Fruit fly (Drosophila melanogaster) whole organism, embryonic: ENCODE data around the gene mRpS11.

Source experiments
- Adf1 ChIP-seq: fragments of 200-800 bp; sonication (Bioruptor generic); IDR thresholded peaks from 2 replicates; pipeline ENCODE4 v1.3.6; 2022; ENCODE audit warnings: missing biosample characterization, missing genetic modification characterization
- C15 ChIP-seq: fragments of 200-800 bp; sonication (Bioruptor generic); IDR thresholded peaks from 3 replicates; pipeline ENCODE4 v1.3.6; 2022; ENCODE audit warnings: missing biosample characterization, missing genetic modification characterization
- CG10274 ChIP-seq: fragments of 200-800 bp; sonication (Bioruptor generic); optimal IDR thresholded peaks from 3 replicates; lab custom pipeline; 2017; ENCODE audit warnings: missing biosample characterization, mild to moderate bottlenecking, missing genetic modification characterization
- CG11085 ChIP-seq: fragments of 200-800 bp; sonication (Bioruptor generic); IDR thresholded peaks from 2 replicates; pipeline ENCODE4 v1.3.6; 2022; ENCODE audit warnings: missing biosample characterization, missing genetic modification characterization
- CG11695 ChIP-seq: fragments of 200-800 bp; sonication (Bioruptor generic); IDR thresholded peaks from 3 replicates; pipeline ENCODE4 v1.3.6; 2022; ENCODE audit warnings: missing biosample characterization, missing genetic modification characterization
- CG12071 ChIP-seq: fragments of 200-800 bp; sonication (Bioruptor generic); optimal IDR thresholded peaks from 3 replicates; lab custom pipeline; 2018; ENCODE audit warnings: missing biosample characterization, mild to moderate bottlenecking, missing genetic modification characterization
- CG14014 ChIP-seq: fragments of 200-800 bp; sonication (Bioruptor generic); IDR thresholded peaks from 2 replicates; pipeline ENCODE4 v1.3.6; 2022; ENCODE audit warnings: missing biosample characterization, missing genetic modification characterization
- CG14050 ChIP-seq: fragments of 200-800 bp; sonication (Bioruptor generic); IDR thresholded peaks from 3 replicates; pipeline ENCODE4 v1.3.6; 2022; ENCODE audit warnings: missing biosample characterization, missing genetic modification characterization
- CG1529 ChIP-seq: fragments of 200-800 bp; sonication (Bioruptor generic); optimal IDR thresholded peaks from 3 replicates; lab custom pipeline; 2018; ENCODE audit warnings: missing biosample characterization, missing genetic modification characterization
- CG16863 ChIP-seq: fragments of 200-800 bp; sonication (Bioruptor generic); optimal IDR thresholded peaks from 3 replicates; lab custom pipeline; 2016; ENCODE audit warnings: missing biosample characterization, missing genetic modification characterization
- CG17328 ChIP-seq: fragments of 200-800 bp; sonication (Bioruptor generic); IDR thresholded peaks from 2 replicates; pipeline ENCODE4 v1.3.6; 2022; ENCODE audit warnings: missing biosample characterization, missing genetic modification characterization
- CG17912 ChIP-seq: fragments of 200-800 bp; sonication (Bioruptor generic); optimal IDR thresholded peaks from 2 replicates; lab custom pipeline; 2018; ENCODE audit warnings: missing biosample characterization, mild to moderate bottlenecking, missing genetic modification characterization
- CG18262 ChIP-seq: fragments of 200-800 bp; optimal IDR thresholded peaks from 3 replicates; lab custom pipeline; 2019; ENCODE audit warnings: missing biosample characterization, mild to moderate bottlenecking, missing genetic modification characterization, moderate library complexity
- CG18764 ChIP-seq: fragments of 200-800 bp; sonication (Bioruptor generic); optimal IDR thresholded peaks from 3 replicates; lab custom pipeline; 2016; ENCODE audit warnings: missing biosample characterization, missing genetic modification characterization
- CG2120 ChIP-seq: fragments of 200-800 bp; sonication (Bioruptor generic); optimal IDR thresholded peaks from 3 replicates; lab custom pipeline; 2016; ENCODE audit warnings: missing biosample characterization, missing genetic modification characterization
- CG2129 ChIP-seq: fragments of 200-800 bp; sonication (Bioruptor generic); IDR thresholded peaks from 2 replicates; pipeline ENCODE4 v1.3.6; 2022; ENCODE audit warnings: missing biosample characterization, missing genetic modification characterization; ENCODE audit not compliant: partially characterized antibody
- CG30020 ChIP-seq: fragments of 200-800 bp; optimal IDR thresholded peaks from 2 replicates; lab custom pipeline; 2019; ENCODE audit warnings: missing biosample characterization, mild to moderate bottlenecking, missing genetic modification characterization, moderate library complexity
- CG6683 ChIP-seq: fragments of 200-800 bp; sonication (Bioruptor generic); optimal IDR thresholded peaks from 2 replicates; lab custom pipeline; 2017; ENCODE audit warnings: missing biosample characterization, mild to moderate bottlenecking, missing genetic modification characterization, missing genetic modification reagents
- CG6791 ChIP-seq: fragments of 200-800 bp; sonication (Bioruptor generic); IDR thresholded peaks from 3 replicates; pipeline ENCODE4 v1.3.6; 2022; ENCODE audit warnings: missing biosample characterization, missing genetic modification characterization; ENCODE audit not compliant: partially characterized antibody
- CG6813 ChIP-seq: fragments of 200-800 bp; sonication (Bioruptor generic); optimal IDR thresholded peaks from 2 replicates; lab custom pipeline; 2017; ENCODE audit warnings: missing biosample characterization, missing genetic modification characterization, mild to moderate bottlenecking, moderate library complexity, missing genetic modification reagents
- CG7271 ChIP-seq: fragments of 200-800 bp; sonication (Bioruptor generic); optimal IDR thresholded peaks from 2 replicates; lab custom pipeline; 2018; ENCODE audit warnings: missing biosample characterization, mild to moderate bottlenecking, missing genetic modification characterization, moderate library complexity
- CG8924 ChIP-seq: fragments of 200-800 bp; optimal IDR thresholded peaks from 3 replicates; lab custom pipeline; 2019; ENCODE audit warnings: missing biosample characterization, mild to moderate bottlenecking, missing genetic modification characterization, moderate library complexity
- Dek ChIP-seq: fragments of 200-800 bp; sonication (Bioruptor generic); optimal IDR thresholded peaks from 3 replicates; lab custom pipeline; 2019; ENCODE audit warnings: missing biosample characterization, mild to moderate bottlenecking, missing genetic modification characterization, moderate library complexity
- Doc3 ChIP-seq: fragments of 200-800 bp; sonication (Bioruptor generic); IDR thresholded peaks from 3 replicates; pipeline ENCODE4 v1.3.6; 2022; ENCODE audit warnings: missing biosample characterization, missing genetic modification characterization; ENCODE audit not compliant: partially characterized antibody
- Fer1 ChIP-seq: fragments of 200-800 bp; sonication (Bioruptor generic); optimal IDR thresholded peaks from 2 replicates; lab custom pipeline; 2017; ENCODE audit warnings: missing biosample characterization, mild to moderate bottlenecking, missing genetic modification characterization
- Hmr ChIP-seq: fragments of 200-800 bp; sonication (Bioruptor generic); optimal IDR thresholded peaks from 3 replicates; lab custom pipeline; 2017; ENCODE audit warnings: mild to moderate bottlenecking, missing biosample characterization, missing genetic modification reagents, missing genetic modification characterization
- Hmx ChIP-seq: fragments of 200-800 bp; sonication (Bioruptor generic); optimal IDR thresholded peaks from 2 replicates; lab custom pipeline; 2016; ENCODE audit warnings: missing biosample characterization, missing genetic modification characterization
- Med ChIP-seq: fragments of 200-800 bp; sonication (Bioruptor generic); peaks from one replicate; lab custom pipeline; 2016; ENCODE audit warnings: missing biosample characterization, missing genetic modification characterization, mild to moderate bottlenecking, inconsistent platforms, moderate library complexity
- NC2α ChIP-seq: fragments of 200-800 bp; sonication (Bioruptor generic); optimal IDR thresholded peaks from 2 replicates; lab custom pipeline; 2016; ENCODE audit warnings: missing biosample characterization, missing genetic modification characterization
- Nf-YA ChIP-seq: fragments of 200-800 bp; sonication (Bioruptor generic); IDR thresholded peaks from 2 replicates; pipeline ENCODE4 v1.3.6; 2022; ENCODE audit warnings: missing biosample characterization, missing genetic modification characterization
- bbx ChIP-seq: fragments of 200-800 bp; sonication (Bioruptor generic); IDR thresholded peaks from 2 replicates; pipeline ENCODE4 v1.3.6; 2022; ENCODE audit warnings: missing biosample characterization, missing genetic modification characterization; ENCODE audit not compliant: partially characterized antibody
- btn ChIP-seq: fragments of 200-800 bp; sonication (Bioruptor generic); optimal IDR thresholded peaks from 2 replicates; lab custom pipeline; 2016; ENCODE audit warnings: missing biosample characterization, missing genetic modification characterization
- grn ChIP-seq: fragments of 200-800 bp; sonication (Bioruptor generic); optimal IDR thresholded peaks from 3 replicates; lab custom pipeline; 2017; ENCODE audit warnings: missing biosample characterization, missing genetic modification characterization
- h ChIP-seq: fragments of >200 bp; optimal IDR thresholded peaks from 2 replicates; lab custom pipeline; 2017
- her ChIP-seq: fragments of 200-800 bp; sonication (Bioruptor generic); optimal IDR thresholded peaks from 2 replicates; lab custom pipeline; 2016; ENCODE audit warnings: missing biosample characterization, missing genetic modification characterization
- insv ChIP-seq, 2 experiments: fragments of 200-800 bp; sonication (Bioruptor generic); optimal IDR thresholded peaks; 3 replicates each; lab custom pipeline; 2016 to 2018; ENCODE audit warnings: missing biosample characterization in 2 of 2, missing genetic modification characterization in 2 of 2
- lilli ChIP-seq: fragments of 200-800 bp; sonication (Bioruptor generic); optimal IDR thresholded peaks from 3 replicates; lab custom pipeline; 2016; ENCODE audit warnings: missing biosample characterization, missing genetic modification characterization
- lmd ChIP-seq: fragments of 200-800 bp; sonication (Bioruptor generic); IDR thresholded peaks from 2 replicates; pipeline ENCODE4 v1.3.6; 2022; ENCODE audit warnings: missing biosample characterization, missing genetic modification characterization
- lov ChIP-seq, 2 experiments: fragments of 200-800 bp in 1 of 2; fragments of >200 bp in 1 of 2; sonication (Bioruptor generic) in 1 of 2; IDR thresholded peaks in 1 of 2; optimal IDR thresholded peaks in 1 of 2; 2 replicates in 1 of 2; 3 replicates in 1 of 2; pipeline versions ENCODE4 v1.3.6 to Lab custom; 2017 to 2022; ENCODE audit warnings: missing biosample characterization in 1 of 2, missing genetic modification characterization in 1 of 2
- nmo ChIP-seq: fragments of 200-800 bp; sonication (Bioruptor generic); optimal IDR thresholded peaks from 2 replicates; lab custom pipeline; 2018; ENCODE audit warnings: missing biosample characterization, mild to moderate bottlenecking, missing genetic modification characterization, moderate library complexity
- pb ChIP-seq: fragments of 200-800 bp; sonication (Bioruptor generic); optimal IDR thresholded peaks from 3 replicates; lab custom pipeline; 2016; ENCODE audit warnings: missing biosample characterization, missing genetic modification characterization
- pfk ChIP-seq: fragments of 200-800 bp; sonication (Bioruptor generic); optimal IDR thresholded peaks from 2 replicates; lab custom pipeline; 2018; ENCODE audit warnings: missing biosample characterization, mild to moderate bottlenecking, missing genetic modification characterization, moderate library complexity
- pnt ChIP-seq: fragments of 200-800 bp; sonication (Bioruptor generic); optimal IDR thresholded peaks from 3 replicates; lab custom pipeline; 2016; ENCODE audit warnings: missing biosample characterization, missing genetic modification characterization
- sc ChIP-seq, 3 experiments: fragments of >200 bp in 2 of 3; fragments of 200-800 bp in 1 of 3; sonication (Bioruptor generic) in 1 of 3; optimal IDR thresholded peaks; 2 replicates in 2 of 3; 3 replicates in 1 of 3; lab custom pipeline; 2017; ENCODE audit warnings: mild to moderate bottlenecking in 1 of 3, missing biosample characterization in 1 of 3, missing genetic modification characterization in 1 of 3, missing genetic modification reagents in 1 of 3
- sens ChIP-seq: fragments of 200-800 bp; sonication (Bioruptor generic); peaks from one replicate; lab custom pipeline; 2016; ENCODE audit warnings: missing biosample characterization, missing genetic modification characterization
- sens-2 ChIP-seq: fragments of 200-800 bp; sonication (Bioruptor generic); IDR thresholded peaks from 2 replicates; pipeline ENCODE4 v1.3.6; 2022; ENCODE audit warnings: missing biosample characterization, missing genetic modification characterization
- sqz ChIP-seq: fragments of 200-800 bp; sonication (Bioruptor generic); optimal IDR thresholded peaks from 3 replicates; lab custom pipeline; 2018; ENCODE audit warnings: missing biosample characterization, mild to moderate bottlenecking, missing genetic modification characterization
- trem ChIP-seq: fragments of 200-800 bp; optimal IDR thresholded peaks from 3 replicates; lab custom pipeline; 2019; ENCODE audit warnings: missing biosample characterization, mild to moderate bottlenecking, missing genetic modification characterization, moderate library complexity
- usp ChIP-seq: fragments of >200 bp; optimal IDR thresholded peaks from 2 replicates; lab custom pipeline; 2017; ENCODE audit warnings: missing biosample characterization, missing genetic modification characterization
- yki ChIP-seq: fragments of >200 bp; optimal IDR thresholded peaks from 3 replicates; lab custom pipeline; 2018

Gene mRpS11

dm6 chr3R:17072526-17073114 is at the start of gene mRpS11, which contains the start of gene Ns1 (continued):
- TF ChIP-seq CG6791 (GFP tag; lab: Robert Waterston, UW) (peak; percentile 52; the same call in 2 of the 3 replicates), h (lab: Kevin White, UChicago) (no peak), lov (optimal IDR thresholded peaks at IDR 0.05; lab: Kevin White, UChicago) (no peak), lov (GFP tag; IDR thresholded peaks at IDR 0.05; lab: Robert Waterston, UW) (0 out of 3 replicates have a peak, but pooled peaks have one; percentile 8), CG30020 (tag; lab: Kevin White, UChicago) (peak; percentile 26), CG2129 (GFP tag; lab: Robert Waterston, UW) (no peak), yki (no peak), CG2120 (GFP tag; lab: Kevin White, UChicago) (peak; percentile 60), Hmr (GFP tag; lab: Kevin White, UChicago) (peak; percentile 39), CG14014 (GFP tag; lab: Robert Waterston, UW) (no peak), sc (optimal IDR thresholded peaks at IDR 0.05; lab: Kevin White, UChicago) (no peak), sc (GFP tag; optimal IDR thresholded peaks at IDR 0.05; lab: Kevin White, UChicago) (no peak), pb (GFP tag; lab: Kevin White, UChicago) (peak; percentile 2), her (GFP tag; lab: Kevin White, UChicago) (peak; percentile 36), CG6683 (GFP tag; lab: Kevin White, UChicago) (peak; percentile 1), CG7271 (tag; lab: Kevin White, UChicago) (no peak), pnt (GFP tag; lab: Kevin White, UChicago) (no peak), trem (tag; lab: Kevin White, UChicago) (peak; percentile 64), sens (GFP tag; lab: Kevin White, UChicago) (peak; percentile 66), Doc3 (GFP tag; lab: Robert Waterston, UW) (no peak), CG18764 (GFP tag; lab: Kevin White, UChicago) (no peak), CG17912 (peak; percentile 11), C15 (GFP tag; lab: Robert Waterston, UW) (no peak), Hmx (GFP tag; lab: Kevin White, UChicago) (no peak), CG1529 (GFP tag; lab: Kevin White, UChicago) (no peak), sqz (GFP tag; lab: Kevin White, UChicago) (no peak), CG11085 (GFP tag; lab: Robert Waterston, UW) (no peak), CG14050 (GFP tag; lab: Robert Waterston, UW) (no peak), Med (GFP tag; lab: Kevin White, UChicago) (peak; percentile 94), CG8924 (tag; lab: Kevin White, UChicago) (peak; percentile 5), NC2α (GFP tag; lab: Kevin White, UChicago) (no peak), sens-2 (no peak), lmd (GFP tag; lab: Robert Waterston, UW) (no peak), btn (no peak), CG10274 (GFP tag; lab: Kevin White, UChicago) (no peak), grn (GFP tag; lab: Kevin White, UChicago) (no peak), bbx (GFP tag; lab: Robert Waterston, UW) (peak; percentile 40; the same call in 1 of the 2 replicates), usp (GFP tag; lab: Kevin White, UChicago) (no peak), CG18262 (tag; lab: Kevin White, UChicago) (peak; percentile 13), CG6813 (GFP tag; lab: Kevin White, UChicago) (no peak), Fer1 (GFP tag; lab: Kevin White, UChicago) (peak; percentile 40), pfk (GFP tag; lab: Kevin White, UChicago) (no peak), lilli (GFP tag; lab: Kevin White, UChicago) (peak; percentile 24), insv (GFP tag; optimal IDR thresholded peaks at IDR 0.05; lab: Kevin White, UChicago) (peak in 1 of 2 experiments; percentile 11), CG11695 (GFP tag; lab: Robert Waterston, UW) (no peak), Adf1 (GFP tag; lab: Robert Waterston, UW) (no peak), CG16863 (no peak), Nf-YA (GFP tag; lab: Robert Waterston, UW) (no peak), CG17328 (GFP tag; lab: Robert Waterston, UW) (no peak), Dek (no peak), CG12071 (no peak), nmo (peak; percentile 57)
